Fruit fly (Drosophila melanogaster) whole organism, embryonic: Measurements from ENCODE around the gene Pss.

ENCODE experiments used
- ATbp ChIP-seq: fragments of 200-800 bp; sonication (Bioruptor generic); optimal IDR thresholded peaks from 2 replicates; lab custom pipeline; 2017; ENCODE audit warnings: missing biosample characterization, mild to moderate bottlenecking, missing genetic modification characterization, missing genetic modification reagents
- Abd-B ChIP-seq: fragments of 200-800 bp; sonication (Bioruptor generic); optimal IDR thresholded peaks from 2 replicates; lab custom pipeline; 2018; ENCODE audit warnings: missing biosample characterization, mild to moderate bottlenecking, missing genetic modification characterization, moderate library complexity
- Ada2b ChIP-seq: fragments of 200-800 bp; sonication (Bioruptor generic); IDR thresholded peaks from 2 replicates; pipeline ENCODE4 v1.3.6; 2022; ENCODE audit warnings: missing biosample characterization, missing genetic modification characterization
- Bteb2 ChIP-seq: fragments of 200-800 bp; sonication (Bioruptor generic); optimal IDR thresholded peaks from 2 replicates; lab custom pipeline; 2016; ENCODE audit warnings: missing biosample characterization, missing genetic modification characterization
- CG10959 ChIP-seq: fragments of 200-800 bp; sonication (Bioruptor generic); IDR thresholded peaks from 2 replicates; pipeline ENCODE4 v1.3.6; 2022; ENCODE audit warnings: missing biosample characterization, missing genetic modification characterization
- CG11398 ChIP-seq: fragments of 200-800 bp; sonication (Bioruptor generic); optimal IDR thresholded peaks from 2 replicates; lab custom pipeline; 2016; ENCODE audit warnings: missing biosample characterization, missing genetic modification characterization
- CG11696 ChIP-seq: fragments of 200-800 bp; sonication (Bioruptor generic); IDR thresholded peaks from 2 replicates; pipeline ENCODE4 v1.3.6; 2022; ENCODE audit warnings: missing biosample characterization, missing genetic modification characterization
- CG12071 ChIP-seq: fragments of 200-800 bp; sonication (Bioruptor generic); optimal IDR thresholded peaks from 3 replicates; lab custom pipeline; 2018; ENCODE audit warnings: missing biosample characterization, mild to moderate bottlenecking, missing genetic modification characterization
- CG12744 ChIP-seq: fragments of 200-800 bp; sonication (Bioruptor generic); optimal IDR thresholded peaks from 2 replicates; lab custom pipeline; 2016; ENCODE audit warnings: missing biosample characterization, missing genetic modification characterization
- CG13296 ChIP-seq: fragments of 200-800 bp; sonication (Bioruptor generic); optimal IDR thresholded peaks from 3 replicates; lab custom pipeline; 2018; ENCODE audit warnings: missing biosample characterization, mild to moderate bottlenecking, missing genetic modification characterization
- CG15514 ChIP-seq: fragments of 200-800 bp; sonication (Bioruptor generic); optimal IDR thresholded peaks from 3 replicates; lab custom pipeline; 2017; ENCODE audit warnings: missing biosample characterization, missing genetic modification characterization, mild to moderate bottlenecking, moderate library complexity, missing genetic modification reagents
- CG2116 ChIP-seq: fragments of 200-800 bp; sonication (Bioruptor generic); optimal IDR thresholded peaks from 3 replicates; lab custom pipeline; 2018; ENCODE audit warnings: missing biosample characterization, mild to moderate bottlenecking, missing genetic modification characterization
- CG31441 ChIP-seq: fragments of 200-800 bp; sonication (Bioruptor generic); IDR thresholded peaks from 2 replicates; pipeline ENCODE4 v1.3.6; 2022; ENCODE audit warnings: missing biosample characterization, missing genetic modification characterization
- CG3838 ChIP-seq: fragments of 200-800 bp; sonication (Bioruptor generic); optimal IDR thresholded peaks from 3 replicates; lab custom pipeline; 2016; ENCODE audit warnings: missing biosample characterization, missing genetic modification characterization
- CG3847 ChIP-seq: fragments of 200-800 bp; sonication (Bioruptor generic); IDR thresholded peaks from 2 replicates; pipeline ENCODE4 v1.3.6; 2022; ENCODE audit warnings: missing biosample characterization, missing genetic modification characterization
- CG3995 ChIP-seq: fragments of 200-800 bp; sonication (Bioruptor generic); optimal IDR thresholded peaks from 3 replicates; lab custom pipeline; 2016; ENCODE audit warnings: missing biosample characterization, missing genetic modification characterization
- CG4424 ChIP-seq: fragments of 200-800 bp; sonication (Bioruptor generic); optimal IDR thresholded peaks from 3 replicates; lab custom pipeline; 2016; ENCODE audit warnings: missing biosample characterization, missing genetic modification characterization
- CG6175 ChIP-seq: fragments of 200-800 bp; sonication (Bioruptor generic); IDR thresholded peaks from 3 replicates; pipeline ENCODE4 v1.3.6; 2022; ENCODE audit warnings: missing biosample characterization, missing genetic modification characterization
- Dek ChIP-seq: fragments of 200-800 bp; sonication (Bioruptor generic); optimal IDR thresholded peaks from 3 replicates; lab custom pipeline; 2019; ENCODE audit warnings: missing biosample characterization, mild to moderate bottlenecking, missing genetic modification characterization, moderate library complexity
- Dll ChIP-seq: fragments of 200-800 bp; sonication (Bioruptor generic); IDR thresholded peaks from 4 replicates; pipeline ENCODE4 v1.3.6; 2022; ENCODE audit warnings: missing biosample characterization, missing genetic modification characterization; ENCODE audit not compliant: partially characterized antibody
- Doc3 ChIP-seq: fragments of 200-800 bp; sonication (Bioruptor generic); IDR thresholded peaks from 3 replicates; pipeline ENCODE4 v1.3.6; 2022; ENCODE audit warnings: missing biosample characterization, missing genetic modification characterization; ENCODE audit not compliant: partially characterized antibody
- Eip74EF ChIP-seq, 2 experiments: fragments of 200-800 bp in 1 of 2; fragments of >200 bp in 1 of 2; sonication (Bioruptor generic) in 1 of 2; optimal IDR thresholded peaks; 2 replicates each; lab custom pipeline; 2017 to 2019; ENCODE audit warnings: missing biosample characterization in 2 of 2, missing genetic modification characterization in 2 of 2, mild to moderate bottlenecking in 1 of 2, moderate library complexity in 1 of 2
- Ets97D ChIP-seq: fragments of 200-800 bp; sonication (Bioruptor generic); optimal IDR thresholded peaks from 3 replicates; lab custom pipeline; 2016; ENCODE audit warnings: missing biosample characterization, missing genetic modification characterization
- Fer1 ChIP-seq: fragments of 200-800 bp; sonication (Bioruptor generic); optimal IDR thresholded peaks from 2 replicates; lab custom pipeline; 2017; ENCODE audit warnings: missing biosample characterization, mild to moderate bottlenecking, missing genetic modification characterization
- HLHmδ ChIP-seq: fragments of 200-800 bp; sonication (Bioruptor generic); optimal IDR thresholded peaks from 2 replicates; lab custom pipeline; 2018; ENCODE audit warnings: missing biosample characterization, mild to moderate bottlenecking, missing genetic modification characterization, moderate library complexity
- Hmx ChIP-seq: fragments of 200-800 bp; sonication (Bioruptor generic); optimal IDR thresholded peaks from 2 replicates; lab custom pipeline; 2016; ENCODE audit warnings: missing biosample characterization, missing genetic modification characterization
- Lhr ChIP-seq: fragments of 200-800 bp; sonication (Bioruptor generic); optimal IDR thresholded peaks from 3 replicates; lab custom pipeline; 2017; ENCODE audit warnings: mild to moderate bottlenecking, missing biosample characterization, missing genetic modification reagents, missing genetic modification characterization
- MTF-1 ChIP-seq: fragments of 200-800 bp; sonication (Bioruptor generic); optimal IDR thresholded peaks from 2 replicates; lab custom pipeline; 2018; ENCODE audit warnings: missing biosample characterization, mild to moderate bottlenecking, missing genetic modification characterization, borderline replicate concordance
- Neu2 ChIP-seq: fragments of 200-800 bp; sonication (Bioruptor generic); optimal IDR thresholded peaks from 3 replicates; lab custom pipeline; 2016; ENCODE audit warnings: missing biosample characterization, missing genetic modification characterization, borderline replicate concordance
- Pdp1 ChIP-seq, 2 experiments: fragments of 200-800 bp; sonication (Bioruptor generic); optimal IDR thresholded peaks; 3 replicates each; lab custom pipeline; 2016; ENCODE audit warnings: missing biosample characterization in 2 of 2, missing genetic modification characterization in 2 of 2, mild to moderate bottlenecking in 1 of 2, moderate library complexity in 1 of 2
- Side ChIP-seq: fragments of 200-800 bp; sonication (Bioruptor generic); optimal IDR thresholded peaks from 2 replicates; lab custom pipeline; 2016; ENCODE audit warnings: missing biosample characterization, missing genetic modification characterization
- abd-A ChIP-seq: fragments of 200-800 bp; sonication (Bioruptor generic); optimal IDR thresholded peaks from 3 replicates; lab custom pipeline; 2019; ENCODE audit warnings: missing biosample characterization, mild to moderate bottlenecking, missing genetic modification characterization, moderate library complexity
- bcd ChIP-seq: fragments of 200-800 bp; sonication (Bioruptor generic); optimal IDR thresholded peaks from 2 replicates; lab custom pipeline; 2017; ENCODE audit warnings: missing biosample characterization, mild to moderate bottlenecking, missing genetic modification characterization
- caup ChIP-seq: fragments of 200-800 bp; sonication (Bioruptor generic); optimal IDR thresholded peaks from 3 replicates; lab custom pipeline; 2017; ENCODE audit warnings: missing biosample characterization, mild to moderate bottlenecking, missing genetic modification characterization, moderate library complexity; ENCODE audit not compliant: severe bottlenecking
- chm ChIP-seq: fragments of 200-800 bp; sonication (Bioruptor generic); IDR thresholded peaks from 2 replicates; pipeline ENCODE4 v1.3.6; 2022; ENCODE audit warnings: missing biosample characterization, missing genetic modification characterization
- grau ChIP-seq: fragments of 200-800 bp; optimal IDR thresholded peaks from 3 replicates; lab custom pipeline; 2019; ENCODE audit warnings: missing biosample characterization, mild to moderate bottlenecking, missing genetic modification characterization, moderate library complexity
- hbn ChIP-seq: fragments of 200-800 bp; sonication (Bioruptor generic); IDR thresholded peaks from 2 replicates; pipeline ENCODE4 v1.3.6; 2022; ENCODE audit warnings: missing biosample characterization, missing genetic modification characterization; ENCODE audit not compliant: partially characterized antibody
- hth ChIP-seq: fragments of >200 bp; optimal IDR thresholded peaks from 2 replicates; lab custom pipeline; 2017; ENCODE audit warnings: inconsistent platforms
- kni ChIP-seq: fragments of 200-800 bp; sonication (Bioruptor generic); optimal IDR thresholded peaks from 3 replicates; lab custom pipeline; 2017; ENCODE audit warnings: mild to moderate bottlenecking, missing biosample characterization, missing genetic modification reagents, missing genetic modification characterization
- lab ChIP-seq: fragments of 200-800 bp; sonication (Bioruptor generic); optimal IDR thresholded peaks from 3 replicates; lab custom pipeline; 2017; ENCODE audit warnings: missing biosample characterization, missing genetic modification characterization, mild to moderate bottlenecking, moderate library complexity, missing genetic modification reagents
- lola ChIP-seq, 3 experiments: fragments of >200 bp in 2 of 3; fragments of 200-800 bp in 1 of 3; sonication (Bioruptor generic) in 1 of 3; optimal IDR thresholded peaks; 2 replicates each; lab custom pipeline; 2017 to 2019; ENCODE audit warnings: missing biosample characterization in 3 of 3, missing genetic modification characterization in 3 of 3, mild to moderate bottlenecking in 1 of 3, moderate library complexity in 1 of 3
- sens-2 ChIP-seq: fragments of 200-800 bp; sonication (Bioruptor generic); IDR thresholded peaks from 2 replicates; pipeline ENCODE4 v1.3.6; 2022; ENCODE audit warnings: missing biosample characterization, missing genetic modification characterization
- slou ChIP-seq: fragments of 200-800 bp; sonication (Bioruptor generic); optimal IDR thresholded peaks from 3 replicates; lab custom pipeline; 2016; ENCODE audit warnings: missing biosample characterization, missing genetic modification characterization
- sqz ChIP-seq: fragments of 200-800 bp; sonication (Bioruptor generic); optimal IDR thresholded peaks from 3 replicates; lab custom pipeline; 2018; ENCODE audit warnings: missing biosample characterization, mild to moderate bottlenecking, missing genetic modification characterization
- tap ChIP-seq: fragments of 200-800 bp; optimal IDR thresholded peaks from 3 replicates; lab custom pipeline; 2019; ENCODE audit warnings: missing biosample characterization, mild to moderate bottlenecking, missing genetic modification characterization, moderate library complexity
- toy ChIP-seq: fragments of 200-800 bp; sonication (Bioruptor generic); IDR thresholded peaks from 2 replicates; pipeline ENCODE4 v1.3.6; 2022; ENCODE audit warnings: missing biosample characterization, missing genetic modification characterization
- unpg ChIP-seq: fragments of 200-800 bp; sonication (Bioruptor generic); optimal IDR thresholded peaks from 3 replicates; lab custom pipeline; 2018; ENCODE audit warnings: missing biosample characterization, mild to moderate bottlenecking, missing genetic modification characterization, moderate library complexity

The Pss gene

DNA sequence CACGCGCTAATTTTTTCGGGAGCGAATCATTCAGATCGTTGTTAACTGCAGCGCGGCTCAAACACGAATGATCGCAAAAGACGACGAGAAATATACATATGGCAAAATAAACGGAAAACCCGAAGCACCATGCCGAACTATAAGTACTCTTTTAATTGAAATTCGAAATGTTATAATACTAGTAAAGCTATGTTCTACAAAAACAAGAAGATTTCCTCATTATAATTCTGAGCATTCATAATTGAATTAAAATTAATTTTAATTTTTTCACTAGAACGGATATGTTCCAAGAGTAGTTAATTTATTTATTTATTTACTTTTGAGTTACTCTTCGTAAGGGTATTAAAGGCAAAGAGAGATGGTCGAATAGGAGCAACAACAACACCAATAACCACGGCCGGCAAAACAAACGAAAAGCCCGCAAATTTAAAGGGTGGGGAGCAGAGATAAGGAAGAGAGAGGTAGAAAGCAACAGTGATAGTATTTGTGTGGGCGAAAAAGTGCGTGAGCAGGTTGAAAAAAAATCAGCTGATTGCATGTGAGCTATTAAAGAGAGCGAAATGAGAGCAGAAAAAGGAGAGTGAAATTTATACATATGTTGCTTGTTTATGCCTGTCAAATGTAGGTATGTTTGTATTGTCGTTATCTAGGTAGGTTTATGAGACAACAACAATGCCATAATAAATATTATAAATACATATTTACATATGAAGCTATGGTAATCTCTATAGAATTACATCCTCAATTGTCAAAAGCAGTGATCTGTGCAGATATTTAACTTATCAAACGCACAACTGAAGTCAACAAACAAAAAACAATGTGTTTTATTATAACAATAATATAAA, 32.3 kb downstream of the Pss start (continued):
- TF ChIP-seq bcd (GFP tag; lab: Kevin White, UChicago) (peak; percentile 69), grau (tag; lab: Kevin White, UChicago) (peak; percentile 83), Bteb2 (GFP tag; lab: Kevin White, UChicago) (peak; percentile 60), CG3995 (GFP tag; lab: Kevin White, UChicago) (peak; percentile 38), CG12071 (GFP tag; lab: Kevin White, UChicago) (no peak), toy (GFP tag; lab: Robert Waterston, UW) (0 out of 2 replicates have a peak, but pooled peaks have one; percentile 33), CG2116 (GFP tag; lab: Kevin White, UChicago) (peak; percentile 15), Lhr (GFP tag; lab: Kevin White, UChicago) (no peak), caup (GFP tag; lab: Kevin White, UChicago) (peak; percentile 57), unpg (GFP tag; lab: Kevin White, UChicago) (peak; percentile 83), CG3838 (GFP tag; lab: Kevin White, UChicago) (peak; percentile 37), lola (GFP tag; optimal IDR thresholded peaks at IDR 0.05; lab: Kevin White, UChicago) (peak in 1 of 3 experiments; percentile 20), kni (GFP tag; lab: Kevin White, UChicago) (peak; percentile 39), MTF-1 (GFP tag; lab: Kevin White, UChicago) (peak; percentile 59), ATbp (GFP tag; lab: Kevin White, UChicago) (peak; percentile 55), Side (GFP tag; lab: Kevin White, UChicago) (peak; percentile 8), CG15514 (GFP tag; lab: Kevin White, UChicago) (peak; percentile 56), Pdp1 (GFP tag; optimal IDR thresholded peaks at IDR 0.05; lab: Kevin White, UChicago) (peak; percentile 37 to 53), CG31441 (GFP tag; lab: Robert Waterston, UW) (peak; percentile 67; the same call in 1 of the 2 replicates), CG11696 (peak; percentile 59), Dll (GFP tag; lab: Robert Waterston, UW) (peak; percentile 55; the same call in 1 of the 4 replicates), Hmx (GFP tag; lab: Kevin White, UChicago) (peak; percentile 57), slou (GFP tag; lab: Kevin White, UChicago) (no peak), CG13296 (peak; percentile 70), chm (GFP tag; lab: Robert Waterston, UW) (peak; percentile 38; the same call in 1 of the 2 replicates), Eip74EF (GFP tag; optimal IDR thresholded peaks at IDR 0.05; lab: Kevin White, UChicago) (peak in 1 of 2 experiments; percentile 76), Ets97D (GFP tag; lab: Kevin White, UChicago) (peak; percentile 9), Abd-B (peak; percentile 46), Dek (peak; percentile 78), CG3847 (GFP tag; lab: Robert Waterston, UW) (peak; percentile 72), CG4424 (GFP tag; lab: Kevin White, UChicago) (peak; percentile 39), CG10959 (GFP tag; lab: Robert Waterston, UW) (no peak), Ada2b (peak; percentile 80), Fer1 (peak; percentile 80), CG11398 (GFP tag; lab: Kevin White, UChicago) (no peak), HLHmδ (GFP tag; lab: Kevin White, UChicago) (no peak), CG6175 (GFP tag; lab: Robert Waterston, UW) (no peak), Neu2 (GFP tag; lab: Kevin White, UChicago) (no peak), hbn (GFP tag; lab: Robert Waterston, UW) (no peak), hth (lab: Kevin White, UChicago) (no peak), sqz (GFP tag; lab: Kevin White, UChicago) (no peak), sens-2 (GFP tag; lab: Robert Waterston, UW) (0 out of 2 replicates have a peak, but pooled peaks have one; percentile 20), abd-A (tag; lab: Kevin White, UChicago) (no peak), lab (GFP tag; lab: Kevin White, UChicago) (peak; percentile 85), tap (tag; lab: Kevin White, UChicago) (peak; percentile 72), Doc3 (GFP tag; lab: Robert Waterston, UW) (no peak), CG12744 (GFP tag; lab: Kevin White, UChicago) (no peak)
